Fruit fly (Drosophila melanogaster) whole organism, larva: ENCODE results near the gene fal.

Experiments
- noc ChIP-seq: fragments of 200-800 bp; sonication (Bioruptor generic); optimal IDR thresholded peaks from 3 replicates; lab custom pipeline; 2019; ENCODE audit warnings: missing biosample characterization, mild to moderate bottlenecking, missing genetic modification characterization, moderate library complexity

The fal gene

DNA sequence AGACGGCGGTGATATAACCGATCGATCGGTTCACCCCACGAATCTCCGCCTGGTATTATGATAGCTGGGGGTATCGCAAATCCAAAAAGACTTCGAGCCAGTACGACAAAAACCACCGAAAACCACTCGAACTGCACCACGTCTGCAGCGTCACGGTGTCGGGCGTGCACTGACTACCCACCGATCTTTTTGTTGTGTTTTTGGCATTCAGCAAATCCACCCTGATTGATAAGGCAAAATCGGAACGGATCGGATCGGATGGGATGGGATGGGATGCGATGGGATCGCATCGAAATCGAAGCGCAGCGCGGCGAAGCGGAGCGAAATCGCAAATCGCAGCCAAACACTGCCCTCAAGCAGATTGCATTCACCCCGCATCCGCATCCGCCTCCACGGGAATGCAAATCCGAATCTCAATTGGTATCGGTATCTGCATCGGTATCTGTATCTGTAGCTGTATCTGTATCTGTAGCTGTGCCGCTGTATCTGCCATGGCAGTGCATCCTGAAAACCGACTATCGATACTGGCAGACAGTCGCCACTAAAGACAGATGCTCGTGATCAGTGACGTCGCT lies 5.9 kb upstream of the fal start:
- TF ChIP-seq noc (tag; lab: Kevin White, UChicago): no peak

DNA sequence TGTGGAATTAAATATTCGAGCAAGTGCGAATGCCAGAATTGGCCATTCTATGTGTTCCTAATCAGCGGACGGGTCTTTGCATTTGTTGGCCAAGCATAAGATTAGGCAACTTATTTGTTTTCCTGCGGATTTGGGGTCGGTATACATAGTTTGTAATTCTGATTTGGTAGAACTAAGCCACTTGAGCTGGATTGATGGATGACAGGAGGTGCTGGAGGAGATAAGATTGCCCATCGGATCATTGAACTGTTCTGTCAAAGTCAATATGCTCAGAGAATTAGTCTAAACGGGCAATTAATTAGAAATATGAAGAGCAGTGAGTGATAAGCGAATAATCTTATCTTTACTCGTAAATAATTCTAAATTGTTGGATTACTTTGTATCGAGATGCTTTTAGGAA lies 5.0 kb upstream of the fal start:
- peak; percentile 19 for TF ChIP-seq noc (tag; lab: Kevin White, UChicago)

DNA sequence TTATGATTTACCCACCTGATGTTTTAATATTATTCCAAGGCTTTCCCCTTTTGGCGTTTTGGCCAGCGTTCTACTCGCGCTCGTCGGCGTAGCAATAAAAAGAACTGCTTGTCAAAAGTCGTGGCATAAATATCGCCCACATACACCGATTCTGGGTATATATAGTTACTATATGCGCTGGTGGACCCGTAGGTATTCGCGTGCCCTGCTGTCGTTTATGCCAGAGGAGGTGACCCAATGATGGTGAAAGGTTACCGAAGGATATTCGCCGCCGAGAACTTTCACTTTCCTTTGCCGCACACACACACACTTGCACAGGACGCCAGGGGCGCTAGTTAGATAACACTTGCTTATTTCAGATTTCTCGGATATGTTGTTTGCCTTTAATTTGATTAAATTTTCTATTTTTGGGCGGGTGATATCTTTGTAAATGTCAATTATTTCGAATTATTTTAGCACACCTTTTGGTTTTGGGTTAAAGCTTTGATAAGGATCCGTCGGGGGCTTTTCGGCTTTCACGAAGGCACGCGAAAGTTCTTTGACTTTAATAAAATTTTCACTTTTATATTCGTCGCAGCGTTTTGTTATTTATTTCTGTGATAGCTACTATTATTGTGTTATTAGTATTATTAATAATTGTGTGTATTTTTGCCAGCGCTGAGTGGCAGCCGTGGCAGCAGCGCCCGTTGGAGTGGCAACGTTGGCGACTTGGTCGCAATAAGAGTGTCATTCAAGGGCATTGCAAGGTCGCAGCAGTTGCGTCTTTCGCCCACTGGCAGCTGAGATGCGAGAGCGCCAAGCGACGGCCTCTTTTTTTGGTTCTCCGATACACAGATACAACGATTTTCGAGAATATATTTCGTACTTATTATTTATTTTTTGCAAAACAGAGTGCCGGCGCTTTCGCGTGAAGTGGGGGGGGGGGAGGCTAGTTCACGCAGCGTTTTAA lies 2.6 kb upstream of the fal start:
- TF ChIP-seq noc (tag; lab: Kevin White, UChicago): no peak

DNA sequence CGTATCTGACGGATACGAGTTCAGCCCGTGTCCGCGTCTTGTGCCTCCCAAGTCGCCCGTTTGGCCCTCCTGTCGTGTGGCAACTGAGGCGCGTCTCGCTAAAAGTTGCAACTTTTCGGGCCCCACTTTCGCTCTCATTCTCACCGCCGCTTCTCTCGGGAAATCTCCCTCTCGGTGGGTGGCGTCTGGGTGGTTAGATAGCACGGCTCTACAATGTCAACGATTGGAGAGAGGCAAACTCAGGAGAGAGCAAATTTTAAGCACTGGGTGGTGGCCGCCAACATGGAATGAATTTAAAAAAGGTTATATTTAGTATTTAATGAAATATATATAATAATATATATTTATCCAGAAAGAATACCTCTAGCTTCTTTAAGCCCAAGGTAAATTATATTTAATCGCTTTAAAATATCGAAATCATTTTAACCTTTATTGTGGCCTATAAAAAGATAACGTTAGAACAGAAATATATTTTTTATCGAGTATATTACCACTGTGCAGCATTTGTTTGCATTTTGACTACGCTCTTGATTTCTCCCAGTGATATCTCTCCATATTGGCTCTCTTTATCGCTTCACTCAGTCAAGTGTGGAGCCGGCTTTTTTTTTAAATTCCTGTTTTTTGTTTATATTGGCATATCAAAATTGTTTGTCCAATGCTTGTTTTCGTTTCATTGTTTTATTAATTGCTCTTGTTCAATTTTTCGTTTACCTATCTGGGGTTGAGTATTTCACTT lies 1.8 kb upstream of the fal start, which contains the start of gene Gbs-76A:
Gene Gbs-76A (minus strand): TSS at position 327 of the 736 bp plus-strand sequence.
- TF ChIP-seq noc (tag; lab: Kevin White, UChicago): peak; percentile 82

DNA sequence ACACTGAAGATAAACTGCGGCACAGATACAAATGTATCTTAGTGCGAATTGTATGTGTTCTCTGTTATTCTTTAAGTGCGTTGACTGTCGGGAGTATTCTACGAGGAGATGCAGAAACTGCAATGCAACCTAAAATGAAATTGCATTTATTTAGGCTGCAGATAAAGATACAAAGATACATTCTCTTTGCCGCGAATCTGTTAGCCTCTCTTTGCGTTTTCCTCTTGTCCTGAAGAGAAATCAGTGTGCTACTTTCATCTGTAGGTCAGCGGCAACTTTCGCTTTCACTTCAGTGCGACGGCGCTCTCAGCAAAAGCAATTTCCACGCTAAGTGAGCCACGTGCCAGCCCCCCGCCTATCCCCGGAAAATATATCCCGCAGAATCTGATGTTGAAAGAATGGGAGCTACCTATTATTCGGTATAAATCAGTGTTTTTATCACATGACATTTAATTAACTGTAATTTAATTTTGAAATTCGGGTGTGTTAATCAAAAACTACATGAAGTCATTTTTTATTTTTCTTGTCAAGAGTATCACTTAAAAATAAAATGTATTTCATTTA lies 1.1 kb upstream of the fal start:
- TF ChIP-seq noc (tag; lab: Kevin White, UChicago): no peak

DNA sequence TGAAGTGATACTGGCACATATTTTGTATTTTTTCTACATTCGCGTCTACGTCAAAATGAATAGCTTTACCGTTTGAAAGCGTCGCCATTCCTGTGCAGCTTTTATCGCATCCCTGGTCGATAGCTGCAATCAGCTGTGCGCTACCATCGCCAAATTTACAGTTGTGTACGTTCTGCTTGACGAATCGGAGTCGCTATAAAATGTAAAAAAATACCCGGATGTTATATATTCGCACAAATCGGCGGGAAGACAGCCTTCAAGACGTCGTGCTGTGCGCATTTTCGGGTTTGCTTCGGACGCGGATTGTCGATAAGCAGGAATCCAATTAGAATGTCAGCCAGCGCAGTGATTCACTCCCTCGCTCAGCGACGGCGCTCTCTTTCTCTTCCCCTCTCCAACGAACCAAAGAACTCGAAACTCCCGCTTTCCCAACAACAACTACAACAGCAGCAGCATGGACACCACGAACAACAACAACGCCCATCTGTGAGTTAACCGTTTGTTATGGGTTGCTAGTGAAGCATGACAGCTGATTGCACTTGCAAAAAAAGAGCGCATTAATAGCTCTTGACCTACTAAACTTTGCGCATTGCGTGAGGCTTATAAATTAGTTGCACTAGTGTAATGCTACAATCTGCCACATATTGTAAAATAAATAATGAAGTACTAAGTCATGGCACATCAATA lies 392 bp downstream of the fal start:
- TF ChIP-seq noc (tag; lab: Kevin White, UChicago): peak; percentile 23

DNA sequence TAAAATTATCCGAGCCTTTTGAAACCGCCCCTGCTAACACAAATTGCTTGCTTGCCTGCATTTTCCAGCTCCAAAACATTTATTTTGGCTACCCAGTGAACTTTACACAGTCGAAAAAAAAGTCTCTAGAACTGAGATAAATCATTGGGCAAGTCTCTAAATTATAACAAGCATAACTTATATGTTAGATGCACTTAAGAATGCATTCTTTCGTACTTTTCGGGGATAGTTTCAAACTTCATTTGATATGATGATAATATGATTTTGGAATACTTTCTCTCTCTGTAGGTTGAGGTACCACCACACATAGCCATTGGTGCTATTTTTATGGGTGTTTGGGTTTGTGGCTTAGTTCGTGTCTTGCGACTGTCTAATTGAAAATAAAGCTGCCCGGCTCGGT lies 20.5 kb downstream of the fal start:
- no peak for TF ChIP-seq noc (tag; lab: Kevin White, UChicago)

DNA sequence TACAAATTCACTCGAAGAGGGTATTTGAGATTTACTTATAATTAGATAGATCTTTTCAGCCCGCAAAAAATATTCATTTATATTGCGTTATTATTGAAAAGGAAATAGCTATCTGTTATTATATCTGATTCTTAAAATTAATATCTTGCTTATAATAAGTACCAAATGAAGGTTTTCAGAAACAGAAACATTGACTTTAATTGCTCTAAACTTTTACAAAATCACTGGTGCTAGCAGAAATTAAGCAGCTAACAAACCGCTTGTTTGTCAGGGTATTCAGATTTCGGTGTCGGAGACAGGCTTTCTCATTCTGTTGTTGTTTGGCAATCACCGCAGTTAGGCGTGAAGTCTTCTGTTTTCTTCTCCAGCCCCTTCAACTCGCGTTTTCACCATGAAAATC lies 22.3 kb downstream of the fal start:
- TF ChIP-seq noc (tag; lab: Kevin White, UChicago): no peak

DNA sequence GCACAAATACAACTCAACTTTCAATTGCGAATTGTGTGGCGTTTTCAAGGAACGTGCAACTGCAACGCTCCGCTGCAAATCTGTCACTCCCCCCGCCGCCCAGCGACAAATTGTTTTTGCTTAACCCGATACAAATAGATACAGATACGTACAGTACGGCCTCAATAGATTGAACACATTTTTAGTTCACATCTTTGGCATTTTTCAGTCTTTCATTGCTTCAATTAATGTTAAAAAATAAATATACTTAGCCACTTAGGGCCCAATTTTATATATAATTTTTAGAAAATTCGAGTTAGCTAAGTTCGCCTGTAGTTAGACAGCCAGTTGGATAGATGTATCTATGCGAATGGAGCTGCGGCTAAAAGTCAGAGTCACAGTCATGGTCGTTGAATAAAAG lies 31.7 kb downstream of the fal start:
- TF ChIP-seq noc (tag; lab: Kevin White, UChicago): no peak

DNA sequence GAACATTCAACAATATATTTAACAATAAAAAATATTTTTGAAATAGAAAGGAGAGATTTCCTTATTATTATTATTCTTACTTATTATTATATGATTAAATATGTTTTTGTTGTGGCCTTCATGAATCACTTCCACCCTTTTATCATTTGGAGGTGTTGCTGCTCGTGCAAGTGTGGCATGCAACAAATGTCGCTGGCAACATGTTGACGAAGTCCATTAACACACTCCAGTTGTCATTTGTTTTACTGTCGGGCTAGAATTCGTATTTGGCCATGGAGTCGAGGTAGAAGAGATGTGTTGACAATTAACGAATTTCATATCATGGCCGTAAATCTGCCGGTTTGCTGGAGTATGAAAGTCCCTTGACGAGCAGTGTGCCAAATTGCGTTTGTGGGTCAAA lies 32.9 kb downstream of the fal start:
- TF ChIP-seq noc (tag; lab: Kevin White, UChicago): no peak

DNA sequence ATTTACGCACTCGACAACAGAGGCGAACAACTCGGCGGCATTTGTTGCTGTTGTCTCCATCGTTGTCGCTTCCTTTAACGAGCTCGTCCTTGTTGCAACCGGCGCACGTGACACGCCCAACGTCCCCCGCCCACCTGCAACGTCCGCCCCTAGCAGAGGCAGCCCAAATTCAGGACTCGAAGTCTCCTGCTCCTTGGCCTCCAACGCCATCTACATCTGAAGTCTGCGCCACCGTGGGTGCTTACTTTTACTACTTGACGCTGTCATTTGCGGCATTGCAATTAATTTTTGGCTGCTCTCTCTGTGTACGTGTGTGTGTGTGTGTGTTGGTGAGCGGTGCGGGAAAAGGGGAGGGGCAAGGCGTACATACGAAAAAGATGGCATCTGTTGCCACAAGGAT lies 33.7 kb downstream of the fal start:
- no peak for TF ChIP-seq noc (tag; lab: Kevin White, UChicago)

DNA sequence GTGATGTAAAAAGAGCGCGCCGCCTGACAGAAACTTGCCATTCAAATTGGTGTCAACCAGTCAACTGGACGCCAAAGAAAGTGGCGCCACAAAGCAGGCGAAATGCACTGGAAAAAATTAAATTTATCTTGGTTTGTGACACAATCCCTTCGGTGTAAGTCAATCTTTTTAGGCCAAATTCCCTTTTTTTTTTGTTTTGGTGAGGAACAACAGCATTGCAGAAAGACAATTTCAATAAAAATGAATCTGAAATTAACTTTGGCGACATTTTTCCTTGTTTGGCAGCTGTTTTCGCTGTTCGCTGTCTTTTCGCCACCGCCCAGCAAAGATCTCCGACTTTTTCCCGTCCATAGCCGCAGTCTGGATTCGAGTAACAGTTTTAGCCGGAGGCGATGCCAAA lies 35.1 kb downstream of the fal start:
- TF ChIP-seq noc (tag; lab: Kevin White, UChicago): no peak

DNA sequence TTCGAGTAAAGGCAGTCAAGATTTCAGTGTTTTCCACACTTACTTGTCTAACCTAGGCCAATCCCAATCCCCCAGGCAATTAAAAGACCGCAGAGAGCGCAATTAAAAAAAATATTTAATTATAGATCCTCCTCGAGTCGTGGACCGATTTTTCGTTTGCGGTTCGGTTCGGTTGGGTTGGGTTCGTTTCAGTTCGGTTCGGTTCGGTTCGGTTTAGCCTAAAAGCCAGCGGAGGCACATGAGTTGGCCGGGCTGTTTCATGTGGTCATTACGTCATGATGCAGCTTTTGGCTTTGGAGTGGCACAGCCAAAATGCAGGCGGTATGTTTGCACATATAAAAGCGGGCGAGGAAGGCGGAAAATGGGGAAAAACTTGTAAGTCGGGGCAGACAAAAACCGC lies 37.4 kb downstream of the fal start:
- TF ChIP-seq noc (tag; lab: Kevin White, UChicago): no peak

DNA sequence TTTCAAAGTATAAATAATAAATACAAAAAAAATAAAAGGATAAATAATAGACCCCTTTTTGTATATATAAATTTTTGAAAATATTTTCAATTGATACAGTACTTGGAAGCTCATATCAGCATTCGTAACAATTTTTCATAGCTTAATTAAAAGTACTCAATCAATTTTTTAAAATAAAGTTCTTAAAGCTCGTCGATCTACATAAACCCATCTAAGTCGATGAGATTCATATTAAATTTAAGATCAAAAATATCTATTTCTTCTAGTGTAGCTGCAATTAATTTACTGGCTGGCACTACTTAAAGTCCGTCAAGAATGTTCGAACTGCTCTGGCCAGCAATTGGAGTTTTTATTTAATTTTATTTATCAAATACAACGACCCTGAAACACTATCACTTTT lies 42.3 kb downstream of the fal start:
- no peak for TF ChIP-seq noc (tag; lab: Kevin White, UChicago)

DNA sequence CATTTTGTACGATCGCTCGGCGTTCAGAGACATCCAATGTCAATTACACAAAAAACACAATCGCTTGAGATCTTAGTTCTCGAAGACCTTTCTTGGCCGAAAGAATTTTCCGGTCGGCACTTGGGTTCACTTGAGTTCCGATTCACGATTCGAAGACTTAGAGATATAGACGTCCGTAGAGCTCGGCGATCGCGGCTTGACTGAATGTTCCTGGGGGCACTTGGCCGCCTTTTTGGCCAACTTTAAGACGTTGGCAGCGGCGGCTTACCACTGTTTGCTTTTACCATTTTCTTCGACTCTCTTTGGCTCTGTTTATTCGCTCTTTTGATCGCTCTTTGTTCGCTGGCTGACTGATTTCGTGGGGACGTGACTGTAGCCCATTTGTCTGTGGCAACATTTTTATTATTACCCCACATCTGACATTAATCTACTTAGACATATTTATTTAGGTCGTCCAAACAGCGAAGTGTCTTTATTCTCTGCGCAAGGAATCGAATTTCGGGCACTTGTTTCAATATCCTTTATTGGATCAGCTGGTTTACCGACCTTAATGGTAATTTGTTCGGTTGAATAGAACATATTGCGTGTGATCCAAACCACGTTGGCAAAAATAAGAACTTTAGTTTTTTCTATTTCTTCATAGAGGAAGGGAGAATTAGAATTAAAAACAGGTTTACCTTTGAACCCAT lies 43.2 kb downstream of the fal start, which contains the start of gene pip:
Gene pip (minus strand): TSS at position 212 of the 689 bp plus-strand sequence.
- peak; percentile 43 for TF ChIP-seq noc (tag; lab: Kevin White, UChicago)
